Fruit fly (Drosophila melanogaster) whole organism, adult: ENCODE data around the gene Polr3H.

Experiments used
- CG11617 ChIP-seq: fragments of 200-800 bp; sonication (Bioruptor generic); optimal IDR thresholded peaks from 2 replicates; lab custom pipeline; 2017; ENCODE audit warnings: mild to moderate bottlenecking, missing biosample characterization, missing genetic modification reagents, missing genetic modification characterization
- CG12768 ChIP-seq: fragments of 200-800 bp; sonication (Bioruptor generic); optimal IDR thresholded peaks from 2 replicates; lab custom pipeline; 2017; ENCODE audit warnings: missing biosample characterization, missing genetic modification characterization, mild to moderate bottlenecking, moderate library complexity, missing genetic modification reagents
- CG14711 ChIP-seq: fragments of 200-800 bp; sonication (Bioruptor generic); optimal IDR thresholded peaks from 2 replicates; lab custom pipeline; 2018; ENCODE audit warnings: missing biosample characterization, mild to moderate bottlenecking, missing genetic modification characterization, moderate library complexity
- CG1620 ChIP-seq: fragments of 200-800 bp; sonication (Bioruptor generic); optimal IDR thresholded peaks from 2 replicates; lab custom pipeline; 2016; ENCODE audit warnings: missing biosample characterization, missing genetic modification characterization
- CG33017 ChIP-seq: fragments of 200-800 bp; sonication (Bioruptor generic); optimal IDR thresholded peaks from 2 replicates; lab custom pipeline; 2018; ENCODE audit warnings: missing biosample characterization, mild to moderate bottlenecking, missing genetic modification characterization, moderate library complexity
- CG5204 ChIP-seq: fragments of 200-800 bp; sonication (Bioruptor generic); optimal IDR thresholded peaks from 2 replicates; lab custom pipeline; 2016; ENCODE audit warnings: missing biosample characterization, missing genetic modification characterization
- CG7045 ChIP-seq: fragments of 200-800 bp; sonication (Bioruptor generic); optimal IDR thresholded peaks from 2 replicates; lab custom pipeline; 2017; ENCODE audit warnings: missing biosample characterization, mild to moderate bottlenecking, missing genetic modification characterization
- CG7101 ChIP-seq: fragments of 200-800 bp; sonication (Bioruptor generic); optimal IDR thresholded peaks from 2 replicates; lab custom pipeline; 2018; ENCODE audit warnings: missing biosample characterization, mild to moderate bottlenecking, missing genetic modification characterization, moderate library complexity
- Clk ChIP-seq: fragments of 200-800 bp; sonication (Bioruptor generic); optimal IDR thresholded peaks from 2 replicates; lab custom pipeline; 2017; ENCODE audit warnings: missing biosample characterization, missing genetic modification characterization
- Crg-1 ChIP-seq: fragments of 200-800 bp; sonication (Bioruptor generic); optimal IDR thresholded peaks from 2 replicates; lab custom pipeline; 2016; ENCODE audit warnings: missing biosample characterization, missing genetic modification characterization
- Hr96 ChIP-seq: fragments of 200-800 bp; sonication (Bioruptor generic); optimal IDR thresholded peaks from 2 replicates; lab custom pipeline; 2016; ENCODE audit warnings: missing biosample characterization, missing genetic modification characterization
- Mnt ChIP-seq: fragments of 200-800 bp; sonication (Bioruptor generic); optimal IDR thresholded peaks from 2 replicates; lab custom pipeline; 2016; ENCODE audit warnings: missing biosample characterization, mild to moderate bottlenecking, missing genetic modification characterization
- bab1 ChIP-seq: fragments of 200-800 bp; sonication (Bioruptor generic); optimal IDR thresholded peaks from 3 replicates; lab custom pipeline; 2019; ENCODE audit warnings: missing biosample characterization, mild to moderate bottlenecking, missing genetic modification characterization, moderate library complexity
- cic ChIP-seq: fragments of 200-800 bp; sonication (Bioruptor generic); optimal IDR thresholded peaks from 2 replicates; lab custom pipeline; 2017; ENCODE audit warnings: missing biosample characterization, mild to moderate bottlenecking, missing genetic modification characterization, moderate library complexity
- cnc ChIP-seq, 2 experiments: fragments of >200 bp; optimal IDR thresholded peaks; 2 replicates each; lab custom pipeline; 2017
- kay ChIP-seq: fragments of 200-800 bp; sonication (Bioruptor generic); peaks from one replicate; lab custom pipeline; 2016; ENCODE audit warnings: missing biosample characterization, missing genetic modification characterization, borderline replicate concordance
- ovo ChIP-seq: fragments of 200-800 bp; sonication (Bioruptor generic); optimal IDR thresholded peaks from 2 replicates; lab custom pipeline; 2016; ENCODE audit warnings: missing biosample characterization, missing genetic modification characterization
- pad ChIP-seq: fragments of 200-800 bp; sonication (Bioruptor generic); optimal IDR thresholded peaks from 3 replicates; lab custom pipeline; 2017; ENCODE audit warnings: missing biosample characterization, missing genetic modification characterization, mild to moderate bottlenecking, moderate library complexity, missing genetic modification reagents
- tj ChIP-seq: fragments of 200-800 bp; sonication (Bioruptor generic); optimal IDR thresholded peaks from 3 replicates; lab custom pipeline; 2017; ENCODE audit warnings: missing biosample characterization, mild to moderate bottlenecking, missing genetic modification characterization, moderate library complexity
- toe ChIP-seq: fragments of 200-800 bp; sonication (Bioruptor generic); optimal IDR thresholded peaks from 2 replicates; lab custom pipeline; 2016; ENCODE audit warnings: missing biosample characterization, missing genetic modification characterization

Polr3H gene

DNA sequence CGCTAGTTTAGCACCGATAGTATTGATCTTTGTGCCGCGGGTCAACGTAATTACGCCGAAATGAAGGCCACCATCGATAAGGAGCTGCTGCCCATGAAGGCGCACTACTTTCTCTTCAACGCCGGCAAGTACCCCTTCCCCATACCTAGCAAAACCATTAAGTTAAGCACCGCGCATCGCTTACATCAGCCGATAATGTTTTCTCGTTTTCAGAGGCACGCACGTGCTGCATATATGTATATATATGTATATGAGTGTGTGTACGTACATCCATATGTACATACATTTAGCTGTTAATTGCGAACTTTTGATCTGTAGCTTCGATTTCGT is 35.9 kb downstream of the Polr3H start:
- TF ChIP-seq pad (GFP tag; lab: Kevin White, UChicago) (no peak), tj (GFP tag; lab: Kevin White, UChicago) (peak; percentile 78)

- TF ChIP-seq cic (peak; percentile 39), CG7045 (GFP tag; lab: Kevin White, UChicago) (no peak), CG12768 (GFP tag; lab: Kevin White, UChicago) (peak; percentile 16)
Observed at dm6 chr3L:11685876-11686275, 37.3 kb downstream of the Polr3H start.

- TF ChIP-seq CG7101 (peak; percentile 73), Hr96 (GFP tag; lab: Kevin White, UChicago) (no peak), pad (GFP tag; lab: Kevin White, UChicago) (no peak), toe (no peak), CG12768 (GFP tag; lab: Kevin White, UChicago) (no peak), CG7045 (GFP tag; lab: Kevin White, UChicago) (peak; percentile 3), CG11617 (GFP tag; lab: Kevin White, UChicago) (peak; percentile 70), ovo (GFP tag; lab: Kevin White, UChicago) (peak; percentile 51), CG14711 (tag; lab: Kevin White, UChicago) (no peak), CG1620 (GFP tag; lab: Kevin White, UChicago) (no peak), cic (peak; percentile 92), kay (GFP tag; lab: Kevin White, UChicago) (no peak), cnc (optimal IDR thresholded peaks at IDR 0.05; lab: Kevin White, UChicago) (no peak), Clk (GFP tag; lab: Kevin White, UChicago) (no peak), Crg-1 (peak; percentile 24), CG33017 (tag; lab: Kevin White, UChicago) (peak; percentile 56), bab1 (no peak), tj (GFP tag; lab: Kevin White, UChicago) (no peak), CG5204 (no peak), Mnt (GFP tag; lab: Kevin White, UChicago) (peak; percentile 74)
Observed at dm6 chr3L:11689832-11690602, 41.5 kb downstream of the Polr3H start.

DNA sequence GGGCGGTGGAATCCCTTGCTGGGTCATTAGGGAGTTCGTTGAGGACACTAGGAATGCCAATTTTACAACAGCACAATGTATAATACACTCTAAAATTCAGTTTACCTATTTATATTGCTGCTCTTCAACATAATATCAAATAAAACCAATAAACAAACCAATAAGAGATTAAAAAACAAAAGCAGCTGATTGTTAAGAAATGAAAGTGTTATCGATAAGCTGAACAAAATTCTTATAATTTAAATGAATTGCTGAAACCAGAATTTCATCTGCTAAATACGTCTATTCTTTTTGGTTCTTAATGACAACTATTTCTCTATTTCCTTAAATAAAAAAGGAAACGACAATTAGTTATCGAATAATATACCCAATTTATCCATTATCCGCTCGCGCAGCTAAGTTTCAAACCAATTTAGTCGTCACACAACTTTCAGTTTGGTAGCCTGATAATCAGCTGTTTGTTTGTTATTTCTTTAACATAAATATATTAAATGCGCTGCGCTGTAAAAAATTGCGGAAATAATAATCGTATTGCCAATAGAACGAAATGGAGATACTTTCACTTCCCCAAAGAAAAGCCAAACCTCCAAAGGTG is 42.7 kb downstream of the Polr3H start, which contains the start of the genes Pldn and CG14135:
Gene Pldn, minus strand, starts transcription at position 197 of the 595 bp plus-strand sequence.
Gene CG14135, plus strand, starts transcription at position 369 of the 595 bp plus-strand sequence.
- no peak for TF ChIP-seq Hr96 (GFP tag; lab: Kevin White, UChicago)
- no peak for TF ChIP-seq CG33017 (tag; lab: Kevin White, UChicago)
- no peak for TF ChIP-seq Mnt (GFP tag; lab: Kevin White, UChicago)
- no peak for TF ChIP-seq CG5204
- no peak for TF ChIP-seq Crg-1
- peak; percentile 90 for TF ChIP-seq kay (GFP tag; lab: Kevin White, UChicago)
- no peak for TF ChIP-seq toe
- peak; percentile 2 for TF ChIP-seq bab1
- no peak for TF ChIP-seq tj (GFP tag; lab: Kevin White, UChicago)

DNA sequence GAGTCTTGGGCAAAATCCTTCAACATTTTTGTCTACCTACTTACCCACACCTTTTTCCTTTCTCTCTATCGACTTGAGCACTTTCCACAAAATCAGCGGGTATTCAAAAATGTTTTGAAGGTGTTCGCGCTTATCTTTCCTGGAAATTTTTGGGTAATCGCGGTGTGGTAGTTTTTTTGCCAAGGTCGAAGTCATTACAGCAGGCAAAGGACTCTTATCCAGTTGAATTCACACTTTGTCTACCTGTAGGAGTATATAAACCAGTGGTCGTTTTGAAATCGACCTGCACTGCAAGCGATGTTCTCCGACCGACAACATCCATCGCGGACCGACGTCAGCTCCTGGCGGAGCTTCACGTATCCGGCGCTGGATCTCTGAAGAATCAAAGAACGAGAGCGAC is 44.3 kb downstream of the Polr3H start:
- TF ChIP-seq pad (GFP tag; lab: Kevin White, UChicago) (no peak), CG7101 (no peak), toe (no peak), tj (GFP tag; lab: Kevin White, UChicago) (no peak), Crg-1 (no peak), ovo (GFP tag; lab: Kevin White, UChicago) (no peak), cnc (optimal IDR thresholded peaks at IDR 0.05; lab: Kevin White, UChicago) (no peak), CG1620 (GFP tag; lab: Kevin White, UChicago) (no peak), Mnt (GFP tag; lab: Kevin White, UChicago) (no peak), CG5204 (no peak), kay (GFP tag; lab: Kevin White, UChicago) (no peak), CG7045 (GFP tag; lab: Kevin White, UChicago) (no peak), Clk (GFP tag; lab: Kevin White, UChicago) (no peak), CG12768 (GFP tag; lab: Kevin White, UChicago) (no peak), Hr96 (GFP tag; lab: Kevin White, UChicago) (no peak), CG14711 (tag; lab: Kevin White, UChicago) (no peak)

DNA sequence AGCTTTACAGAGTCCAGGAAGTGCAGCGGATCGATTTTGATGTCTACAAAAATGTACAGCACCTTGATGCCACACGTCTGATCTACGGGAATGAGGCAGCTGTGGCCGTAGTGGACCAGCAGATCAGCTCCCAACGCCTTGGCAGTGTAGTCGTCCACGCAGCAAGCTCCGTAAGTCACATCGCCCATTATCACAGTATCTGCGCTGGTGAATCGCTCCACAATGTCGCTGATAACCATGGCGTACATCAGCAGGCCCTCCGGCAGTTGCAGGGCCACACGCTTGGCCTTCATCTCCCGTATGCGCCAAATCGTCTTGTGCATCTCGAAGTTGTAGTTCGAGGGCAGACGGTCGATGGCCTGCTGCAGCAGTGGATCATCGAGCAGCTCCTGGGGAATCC is 46.5 kb downstream of the Polr3H start:
- TF ChIP-seq CG12768 (GFP tag; lab: Kevin White, UChicago) = no peak
- no peak for TF ChIP-seq Clk (GFP tag; lab: Kevin White, UChicago)
- TF ChIP-seq tj (GFP tag; lab: Kevin White, UChicago) = no peak
- TF ChIP-seq cnc (optimal IDR thresholded peaks at IDR 0.05; lab: Kevin White, UChicago) = no peak
- no peak for TF ChIP-seq Hr96 (GFP tag; lab: Kevin White, UChicago)
- no peak for TF ChIP-seq CG14711 (tag; lab: Kevin White, UChicago)
- TF ChIP-seq pad (GFP tag; lab: Kevin White, UChicago) = no peak
- no peak for TF ChIP-seq kay (GFP tag; lab: Kevin White, UChicago)
- no peak for TF ChIP-seq CG5204
